Fruit fly (Drosophila melanogaster) whole organism, adult: ENCODE measurements around the gene Hacd1.
A peak's percentile ranks its signal among the peaks of the same experiment; 100 is the strongest.

Source experiments
- CG11617 ChIP-seq: fragments of 200-800 bp; sonication (Bioruptor generic); optimal IDR thresholded peaks from 2 replicates; lab custom pipeline; 2017; ENCODE audit warnings: mild to moderate bottlenecking, missing biosample characterization, missing genetic modification reagents, missing genetic modification characterization
- CG12768 ChIP-seq: fragments of 200-800 bp; sonication (Bioruptor generic); optimal IDR thresholded peaks from 2 replicates; lab custom pipeline; 2017; ENCODE audit warnings: missing biosample characterization, missing genetic modification characterization, mild to moderate bottlenecking, moderate library complexity, missing genetic modification reagents
- CG14711 ChIP-seq: fragments of 200-800 bp; sonication (Bioruptor generic); optimal IDR thresholded peaks from 2 replicates; lab custom pipeline; 2018; ENCODE audit warnings: missing biosample characterization, mild to moderate bottlenecking, missing genetic modification characterization, moderate library complexity
- CG1620 ChIP-seq: fragments of 200-800 bp; sonication (Bioruptor generic); optimal IDR thresholded peaks from 2 replicates; lab custom pipeline; 2016; ENCODE audit warnings: missing biosample characterization, missing genetic modification characterization
- CG33017 ChIP-seq: fragments of 200-800 bp; sonication (Bioruptor generic); optimal IDR thresholded peaks from 2 replicates; lab custom pipeline; 2018; ENCODE audit warnings: missing biosample characterization, mild to moderate bottlenecking, missing genetic modification characterization, moderate library complexity
- CG5204 ChIP-seq: fragments of 200-800 bp; sonication (Bioruptor generic); optimal IDR thresholded peaks from 2 replicates; lab custom pipeline; 2016; ENCODE audit warnings: missing biosample characterization, missing genetic modification characterization
- CG7045 ChIP-seq: fragments of 200-800 bp; sonication (Bioruptor generic); optimal IDR thresholded peaks from 2 replicates; lab custom pipeline; 2017; ENCODE audit warnings: missing biosample characterization, mild to moderate bottlenecking, missing genetic modification characterization
- CG7101 ChIP-seq: fragments of 200-800 bp; sonication (Bioruptor generic); optimal IDR thresholded peaks from 2 replicates; lab custom pipeline; 2018; ENCODE audit warnings: missing biosample characterization, mild to moderate bottlenecking, missing genetic modification characterization, moderate library complexity
- Clk ChIP-seq: fragments of 200-800 bp; sonication (Bioruptor generic); optimal IDR thresholded peaks from 2 replicates; lab custom pipeline; 2017; ENCODE audit warnings: missing biosample characterization, missing genetic modification characterization
- Crg-1 ChIP-seq: fragments of 200-800 bp; sonication (Bioruptor generic); optimal IDR thresholded peaks from 2 replicates; lab custom pipeline; 2016; ENCODE audit warnings: missing biosample characterization, missing genetic modification characterization
- Hr96 ChIP-seq: fragments of 200-800 bp; sonication (Bioruptor generic); optimal IDR thresholded peaks from 2 replicates; lab custom pipeline; 2016; ENCODE audit warnings: missing biosample characterization, missing genetic modification characterization
- Mnt ChIP-seq: fragments of 200-800 bp; sonication (Bioruptor generic); optimal IDR thresholded peaks from 2 replicates; lab custom pipeline; 2016; ENCODE audit warnings: missing biosample characterization, mild to moderate bottlenecking, missing genetic modification characterization
- bab1 ChIP-seq: fragments of 200-800 bp; sonication (Bioruptor generic); optimal IDR thresholded peaks from 3 replicates; lab custom pipeline; 2019; ENCODE audit warnings: missing biosample characterization, mild to moderate bottlenecking, missing genetic modification characterization, moderate library complexity
- cic ChIP-seq: fragments of 200-800 bp; sonication (Bioruptor generic); optimal IDR thresholded peaks from 2 replicates; lab custom pipeline; 2017; ENCODE audit warnings: missing biosample characterization, mild to moderate bottlenecking, missing genetic modification characterization, moderate library complexity
- cnc ChIP-seq, 2 experiments: fragments of >200 bp; optimal IDR thresholded peaks; 2 replicates each; lab custom pipeline; 2017
- kay ChIP-seq: fragments of 200-800 bp; sonication (Bioruptor generic); peaks from one replicate; lab custom pipeline; 2016; ENCODE audit warnings: missing biosample characterization, missing genetic modification characterization, borderline replicate concordance
- ovo ChIP-seq: fragments of 200-800 bp; sonication (Bioruptor generic); optimal IDR thresholded peaks from 2 replicates; lab custom pipeline; 2016; ENCODE audit warnings: missing biosample characterization, missing genetic modification characterization
- pad ChIP-seq: fragments of 200-800 bp; sonication (Bioruptor generic); optimal IDR thresholded peaks from 3 replicates; lab custom pipeline; 2017; ENCODE audit warnings: missing biosample characterization, missing genetic modification characterization, mild to moderate bottlenecking, moderate library complexity, missing genetic modification reagents
- tj ChIP-seq: fragments of 200-800 bp; sonication (Bioruptor generic); optimal IDR thresholded peaks from 3 replicates; lab custom pipeline; 2017; ENCODE audit warnings: missing biosample characterization, mild to moderate bottlenecking, missing genetic modification characterization, moderate library complexity
- toe ChIP-seq: fragments of 200-800 bp; sonication (Bioruptor generic); optimal IDR thresholded peaks from 2 replicates; lab custom pipeline; 2016; ENCODE audit warnings: missing biosample characterization, missing genetic modification characterization

Hacd1 gene

DNA sequence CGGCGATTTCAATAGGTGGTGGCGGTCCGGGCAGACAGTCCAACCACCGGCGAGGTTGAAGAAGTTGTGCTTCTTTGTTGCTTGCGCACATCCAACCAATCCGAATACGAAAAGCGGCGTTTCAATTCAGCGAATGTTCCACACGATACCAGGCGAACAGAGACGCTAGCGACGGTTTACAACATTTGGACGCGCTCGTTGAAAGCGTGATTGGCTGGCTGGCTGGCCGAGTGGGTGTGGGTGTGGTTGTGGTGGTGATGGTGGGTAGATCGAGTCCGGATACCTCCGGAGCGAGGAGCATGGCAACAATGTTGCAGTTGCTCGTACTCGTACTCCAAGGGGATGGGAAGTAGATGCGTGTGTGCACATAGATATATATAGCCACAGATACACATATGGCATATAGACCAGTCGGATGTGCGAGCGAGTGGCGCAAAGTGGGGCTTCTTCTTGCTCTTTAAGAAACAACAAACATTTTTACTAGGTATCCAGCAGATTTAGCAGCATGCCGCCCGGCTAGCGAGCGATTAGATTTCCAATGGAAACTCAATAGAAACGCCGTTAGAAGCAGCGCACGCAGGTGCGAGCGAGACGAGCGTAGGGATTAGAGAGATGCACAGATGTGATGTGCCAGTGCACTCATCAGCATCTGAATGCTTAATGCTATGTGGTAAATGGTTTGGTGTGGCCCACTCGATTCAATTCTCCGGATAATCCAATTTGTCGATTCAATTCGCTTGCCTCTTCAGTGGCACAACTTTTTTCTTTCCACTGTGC lies 8.2 kb upstream of the Hacd1 start:
- TF ChIP-seq Clk (GFP tag; lab: Kevin White, UChicago) (no peak), tj (peak; percentile 13), Mnt (GFP tag; lab: Kevin White, UChicago) (peak; percentile 88), CG14711 (tag; lab: Kevin White, UChicago) (peak; percentile 59), CG33017 (tag; lab: Kevin White, UChicago) (no peak), CG12768 (GFP tag; lab: Kevin White, UChicago) (peak; percentile 88), Hr96 (GFP tag; lab: Kevin White, UChicago) (peak; percentile 65), CG7045 (GFP tag; lab: Kevin White, UChicago) (no peak), ovo (peak; percentile 99), CG7101 (tag; lab: Kevin White, UChicago) (peak; percentile 33), pad (GFP tag; lab: Kevin White, UChicago) (peak; percentile 85), cnc (optimal IDR thresholded peaks at IDR 0.05; lab: Kevin White, UChicago) (no peak), toe (GFP tag; lab: Kevin White, UChicago) (peak; percentile 46), Crg-1 (GFP tag; lab: Kevin White, UChicago) (peak; percentile 20), bab1 (GFP tag; lab: Kevin White, UChicago) (peak; percentile 54), CG11617 (GFP tag; lab: Kevin White, UChicago) (peak; percentile 50), cic (GFP tag; lab: Kevin White, UChicago) (peak; percentile 89), CG5204 (GFP tag; lab: Kevin White, UChicago) (no peak)

DNA sequence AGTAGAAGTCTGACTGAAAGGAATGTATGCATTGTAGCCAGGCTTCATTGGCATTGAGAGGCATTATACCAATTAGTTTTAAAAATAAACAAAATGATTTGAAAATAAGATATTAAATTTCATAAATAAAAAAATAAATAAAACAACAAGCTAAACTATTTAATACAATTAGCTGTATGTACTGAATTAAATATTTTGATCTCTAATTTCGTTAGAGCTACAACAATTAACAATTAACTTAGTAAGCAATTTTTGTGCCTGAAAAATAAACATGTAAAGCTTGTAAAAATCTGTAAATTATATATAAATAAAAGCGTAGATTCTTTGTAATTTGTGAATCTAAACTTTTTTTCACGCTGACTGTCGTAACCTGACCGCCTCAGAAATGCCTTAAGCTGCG lies 5.8 kb upstream of the Hacd1 start, which contains the start of gene Rh5:
TSS of gene Rh5 (plus strand) at position 301 of the 400 bp plus-strand sequence.
- TF ChIP-seq cic (GFP tag; lab: Kevin White, UChicago): no peak
- peak; percentile 17 for TF ChIP-seq kay (GFP tag; lab: Kevin White, UChicago)

dm6 chr2L:12007331-12007791 lies 5.3 kb upstream of the Hacd1 start:
- TF ChIP-seq toe (GFP tag; lab: Kevin White, UChicago) (peak; percentile 73), CG7101 (tag; lab: Kevin White, UChicago) (peak; percentile 48), Hr96 (GFP tag; lab: Kevin White, UChicago) (peak; percentile 87), pad (GFP tag; lab: Kevin White, UChicago) (peak; percentile 78), cnc (optimal IDR thresholded peaks at IDR 0.05; lab: Kevin White, UChicago) (no peak), Clk (GFP tag; lab: Kevin White, UChicago) (peak; percentile 81), CG5204 (GFP tag; lab: Kevin White, UChicago) (peak; percentile 11), Mnt (GFP tag; lab: Kevin White, UChicago) (peak; percentile 91), tj (peak; percentile 67), cic (GFP tag; lab: Kevin White, UChicago) (peak; percentile 97), CG12768 (GFP tag; lab: Kevin White, UChicago) (peak; percentile 91), CG7045 (GFP tag; lab: Kevin White, UChicago) (peak; percentile 70), kay (GFP tag; lab: Kevin White, UChicago) (peak; percentile 95), CG33017 (tag; lab: Kevin White, UChicago) (peak; percentile 63), CG14711 (tag; lab: Kevin White, UChicago) (peak; percentile 55), bab1 (GFP tag; lab: Kevin White, UChicago) (peak; percentile 92), Crg-1 (GFP tag; lab: Kevin White, UChicago) (peak; percentile 21), CG1620 (GFP tag; lab: Kevin White, UChicago) (peak; percentile 57), ovo (peak; percentile 88), CG11617 (GFP tag; lab: Kevin White, UChicago) (peak; percentile 69)

- peak; percentile 72 for TF ChIP-seq CG12768 (GFP tag; lab: Kevin White, UChicago)
- peak; percentile 68 for TF ChIP-seq ovo
- peak; percentile 98 for TF ChIP-seq pad (GFP tag; lab: Kevin White, UChicago)
- TF ChIP-seq CG5204 (GFP tag; lab: Kevin White, UChicago): peak; percentile 72
- peak; percentile 69 for TF ChIP-seq Crg-1 (GFP tag; lab: Kevin White, UChicago)
- peak; percentile 87 for TF ChIP-seq CG7045 (GFP tag; lab: Kevin White, UChicago)
- no peak for TF ChIP-seq cic (GFP tag; lab: Kevin White, UChicago)
- TF ChIP-seq Mnt (GFP tag; lab: Kevin White, UChicago): no peak
- peak; percentile 94 for TF ChIP-seq CG33017 (tag; lab: Kevin White, UChicago)
- peak; percentile 77 for TF ChIP-seq CG14711 (tag; lab: Kevin White, UChicago)
- peak; percentile 63 for TF ChIP-seq tj
- TF ChIP-seq kay (GFP tag; lab: Kevin White, UChicago): peak; percentile 93
- TF ChIP-seq toe (GFP tag; lab: Kevin White, UChicago): peak; percentile 79
- TF ChIP-seq bab1 (GFP tag; lab: Kevin White, UChicago): peak; percentile 80
- peak; percentile 90 for TF ChIP-seq CG11617 (GFP tag; lab: Kevin White, UChicago)
- TF ChIP-seq CG1620 (GFP tag; lab: Kevin White, UChicago): peak; percentile 53
- no peak for TF ChIP-seq cnc (optimal IDR thresholded peaks at IDR 0.05; lab: Kevin White, UChicago)
- TF ChIP-seq Hr96 (GFP tag; lab: Kevin White, UChicago): peak; percentile 62
- TF ChIP-seq Clk (GFP tag; lab: Kevin White, UChicago): peak; percentile 41
- TF ChIP-seq CG7101 (tag; lab: Kevin White, UChicago): peak; percentile 86
Observed at dm6 chr2L:12006397-12007330, 4.6 kb upstream of the Hacd1 start.
